Fruit fly (Drosophila melanogaster) whole organism, adult: ENCODE measurements around the gene Atf3.

ENCODE experiments used
- CG11617 ChIP-seq: fragments of 200-800 bp; sonication (Bioruptor generic); optimal IDR thresholded peaks from 2 replicates; lab custom pipeline; 2017; ENCODE audit warnings: mild to moderate bottlenecking, missing biosample characterization, missing genetic modification reagents, missing genetic modification characterization
- CG12768 ChIP-seq: fragments of 200-800 bp; sonication (Bioruptor generic); optimal IDR thresholded peaks from 2 replicates; lab custom pipeline; 2017; ENCODE audit warnings: missing biosample characterization, missing genetic modification characterization, mild to moderate bottlenecking, moderate library complexity, missing genetic modification reagents
- CG14711 ChIP-seq: fragments of 200-800 bp; sonication (Bioruptor generic); optimal IDR thresholded peaks from 2 replicates; lab custom pipeline; 2018; ENCODE audit warnings: missing biosample characterization, mild to moderate bottlenecking, missing genetic modification characterization, moderate library complexity
- CG1620 ChIP-seq: fragments of 200-800 bp; sonication (Bioruptor generic); optimal IDR thresholded peaks from 2 replicates; lab custom pipeline; 2016; ENCODE audit warnings: missing biosample characterization, missing genetic modification characterization
- CG33017 ChIP-seq: fragments of 200-800 bp; sonication (Bioruptor generic); optimal IDR thresholded peaks from 2 replicates; lab custom pipeline; 2018; ENCODE audit warnings: missing biosample characterization, mild to moderate bottlenecking, missing genetic modification characterization, moderate library complexity
- CG5204 ChIP-seq: fragments of 200-800 bp; sonication (Bioruptor generic); optimal IDR thresholded peaks from 2 replicates; lab custom pipeline; 2016; ENCODE audit warnings: missing biosample characterization, missing genetic modification characterization
- CG7045 ChIP-seq: fragments of 200-800 bp; sonication (Bioruptor generic); optimal IDR thresholded peaks from 2 replicates; lab custom pipeline; 2017; ENCODE audit warnings: missing biosample characterization, mild to moderate bottlenecking, missing genetic modification characterization
- CG7101 ChIP-seq: fragments of 200-800 bp; sonication (Bioruptor generic); optimal IDR thresholded peaks from 2 replicates; lab custom pipeline; 2018; ENCODE audit warnings: missing biosample characterization, mild to moderate bottlenecking, missing genetic modification characterization, moderate library complexity
- Clk ChIP-seq: fragments of 200-800 bp; sonication (Bioruptor generic); optimal IDR thresholded peaks from 2 replicates; lab custom pipeline; 2017; ENCODE audit warnings: missing biosample characterization, missing genetic modification characterization
- Crg-1 ChIP-seq: fragments of 200-800 bp; sonication (Bioruptor generic); optimal IDR thresholded peaks from 2 replicates; lab custom pipeline; 2016; ENCODE audit warnings: missing biosample characterization, missing genetic modification characterization
- Hr96 ChIP-seq: fragments of 200-800 bp; sonication (Bioruptor generic); optimal IDR thresholded peaks from 2 replicates; lab custom pipeline; 2016; ENCODE audit warnings: missing biosample characterization, missing genetic modification characterization
- Mnt ChIP-seq: fragments of 200-800 bp; sonication (Bioruptor generic); optimal IDR thresholded peaks from 2 replicates; lab custom pipeline; 2016; ENCODE audit warnings: missing biosample characterization, mild to moderate bottlenecking, missing genetic modification characterization
- bab1 ChIP-seq: fragments of 200-800 bp; sonication (Bioruptor generic); optimal IDR thresholded peaks from 3 replicates; lab custom pipeline; 2019; ENCODE audit warnings: missing biosample characterization, mild to moderate bottlenecking, missing genetic modification characterization, moderate library complexity
- cic ChIP-seq: fragments of 200-800 bp; sonication (Bioruptor generic); optimal IDR thresholded peaks from 2 replicates; lab custom pipeline; 2017; ENCODE audit warnings: missing biosample characterization, mild to moderate bottlenecking, missing genetic modification characterization, moderate library complexity
- cnc ChIP-seq, 2 experiments: fragments of >200 bp; optimal IDR thresholded peaks; 2 replicates each; lab custom pipeline; 2017
- kay ChIP-seq: fragments of 200-800 bp; sonication (Bioruptor generic); peaks from one replicate; lab custom pipeline; 2016; ENCODE audit warnings: missing biosample characterization, missing genetic modification characterization, borderline replicate concordance
- ovo ChIP-seq: fragments of 200-800 bp; sonication (Bioruptor generic); optimal IDR thresholded peaks from 2 replicates; lab custom pipeline; 2016; ENCODE audit warnings: missing biosample characterization, missing genetic modification characterization
- pad ChIP-seq: fragments of 200-800 bp; sonication (Bioruptor generic); optimal IDR thresholded peaks from 3 replicates; lab custom pipeline; 2017; ENCODE audit warnings: missing biosample characterization, missing genetic modification characterization, mild to moderate bottlenecking, moderate library complexity, missing genetic modification reagents
- tj ChIP-seq: fragments of 200-800 bp; sonication (Bioruptor generic); optimal IDR thresholded peaks from 3 replicates; lab custom pipeline; 2017; ENCODE audit warnings: missing biosample characterization, mild to moderate bottlenecking, missing genetic modification characterization, moderate library complexity
- toe ChIP-seq: fragments of 200-800 bp; sonication (Bioruptor generic); optimal IDR thresholded peaks from 2 replicates; lab custom pipeline; 2016; ENCODE audit warnings: missing biosample characterization, missing genetic modification characterization

The Atf3 gene

DNA sequence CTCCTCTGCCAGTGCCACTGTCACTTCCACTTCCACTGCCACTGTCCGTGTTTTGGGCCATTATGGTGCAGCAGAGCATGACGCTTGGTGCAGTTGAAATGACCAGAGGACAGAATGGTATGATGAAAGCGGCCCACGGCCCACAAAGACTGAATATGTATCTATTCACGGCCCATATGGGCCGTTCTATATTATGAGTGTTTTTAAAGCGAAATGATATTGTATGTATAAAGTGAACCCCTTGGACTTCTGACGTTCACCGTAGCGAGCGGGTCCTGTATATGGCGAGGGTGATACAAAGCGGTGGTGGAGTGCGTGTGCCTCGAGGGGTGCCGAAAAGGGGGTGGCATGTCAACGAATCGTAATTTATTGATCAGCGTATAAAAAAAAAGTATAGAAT, 5.4 kb downstream of the Atf3 start:
- TF ChIP-seq cnc (optimal IDR thresholded peaks at IDR 0.05; lab: Kevin White, UChicago) (no peak), Mnt (no peak), kay (GFP tag; lab: Kevin White, UChicago) (no peak), pad (GFP tag; lab: Kevin White, UChicago) (no peak), CG33017 (no peak), toe (GFP tag; lab: Kevin White, UChicago) (no peak), ovo (GFP tag; lab: Kevin White, UChicago) (no peak), CG7101 (no peak), Crg-1 (GFP tag; lab: Kevin White, UChicago) (no peak), CG7045 (GFP tag; lab: Kevin White, UChicago) (no peak), Clk (GFP tag; lab: Kevin White, UChicago) (no peak), cic (GFP tag; lab: Kevin White, UChicago) (no peak), tj (GFP tag; lab: Kevin White, UChicago) (no peak), bab1 (GFP tag; lab: Kevin White, UChicago) (no peak), CG1620 (GFP tag; lab: Kevin White, UChicago) (no peak), CG14711 (tag; lab: Kevin White, UChicago) (no peak)

DNA sequence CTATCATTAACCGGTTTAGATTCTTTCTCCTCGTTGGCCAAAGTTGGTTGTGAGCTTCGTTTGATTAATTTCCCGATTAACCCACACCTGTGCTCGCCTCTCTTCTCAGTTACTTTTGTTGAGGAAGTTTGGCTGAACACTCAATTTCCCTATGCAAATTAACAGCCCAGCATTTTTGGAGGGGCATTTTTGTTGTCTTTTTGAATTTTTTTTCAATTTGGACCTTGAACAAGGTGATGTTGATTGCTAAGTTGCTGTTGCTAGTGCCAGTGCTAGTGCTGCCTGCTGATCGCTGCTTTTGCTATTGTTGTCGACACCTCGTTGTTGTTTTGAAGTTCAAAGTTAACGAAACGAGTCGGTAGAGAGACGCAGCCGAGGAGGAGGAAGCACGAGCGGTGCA, 7.5 kb downstream of the Atf3 start:
- no peak for TF ChIP-seq toe (GFP tag; lab: Kevin White, UChicago)
- no peak for TF ChIP-seq Clk (GFP tag; lab: Kevin White, UChicago)
- TF ChIP-seq kay (GFP tag; lab: Kevin White, UChicago) = no peak
- TF ChIP-seq CG7045 (GFP tag; lab: Kevin White, UChicago) = no peak
- no peak for TF ChIP-seq CG5204 (GFP tag; lab: Kevin White, UChicago)
- peak; percentile 63 for TF ChIP-seq pad (GFP tag; lab: Kevin White, UChicago)
- TF ChIP-seq Hr96 (GFP tag; lab: Kevin White, UChicago) = no peak
- TF ChIP-seq CG12768 (GFP tag; lab: Kevin White, UChicago) = no peak
- TF ChIP-seq tj (GFP tag; lab: Kevin White, UChicago) = peak; percentile 64

DNA sequence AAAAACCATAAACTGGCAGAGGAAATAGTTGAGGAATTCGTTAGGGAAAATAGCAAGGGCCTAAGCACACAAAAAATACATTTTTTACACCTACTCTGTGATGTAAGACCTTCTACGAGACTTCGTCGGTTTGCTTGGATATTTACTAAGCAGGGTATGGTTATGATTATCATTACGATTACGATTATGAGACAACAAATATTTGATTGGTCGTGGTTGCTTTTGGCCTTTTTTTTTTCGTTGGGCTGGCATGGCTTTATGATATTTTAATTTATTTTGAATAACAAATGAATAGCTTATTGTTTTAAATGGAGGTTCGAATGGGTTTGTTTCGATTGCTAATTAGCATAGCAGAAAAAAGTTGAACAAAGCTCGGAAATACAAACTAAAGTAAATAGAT, 10.5 kb downstream of the Atf3 start:
- no peak for TF ChIP-seq CG7101
- TF ChIP-seq Clk (GFP tag; lab: Kevin White, UChicago) = no peak
- no peak for TF ChIP-seq Mnt
- no peak for TF ChIP-seq CG7045 (GFP tag; lab: Kevin White, UChicago)
- no peak for TF ChIP-seq ovo (GFP tag; lab: Kevin White, UChicago)
- TF ChIP-seq toe (GFP tag; lab: Kevin White, UChicago) = no peak
- TF ChIP-seq CG12768 (GFP tag; lab: Kevin White, UChicago) = no peak

DNA sequence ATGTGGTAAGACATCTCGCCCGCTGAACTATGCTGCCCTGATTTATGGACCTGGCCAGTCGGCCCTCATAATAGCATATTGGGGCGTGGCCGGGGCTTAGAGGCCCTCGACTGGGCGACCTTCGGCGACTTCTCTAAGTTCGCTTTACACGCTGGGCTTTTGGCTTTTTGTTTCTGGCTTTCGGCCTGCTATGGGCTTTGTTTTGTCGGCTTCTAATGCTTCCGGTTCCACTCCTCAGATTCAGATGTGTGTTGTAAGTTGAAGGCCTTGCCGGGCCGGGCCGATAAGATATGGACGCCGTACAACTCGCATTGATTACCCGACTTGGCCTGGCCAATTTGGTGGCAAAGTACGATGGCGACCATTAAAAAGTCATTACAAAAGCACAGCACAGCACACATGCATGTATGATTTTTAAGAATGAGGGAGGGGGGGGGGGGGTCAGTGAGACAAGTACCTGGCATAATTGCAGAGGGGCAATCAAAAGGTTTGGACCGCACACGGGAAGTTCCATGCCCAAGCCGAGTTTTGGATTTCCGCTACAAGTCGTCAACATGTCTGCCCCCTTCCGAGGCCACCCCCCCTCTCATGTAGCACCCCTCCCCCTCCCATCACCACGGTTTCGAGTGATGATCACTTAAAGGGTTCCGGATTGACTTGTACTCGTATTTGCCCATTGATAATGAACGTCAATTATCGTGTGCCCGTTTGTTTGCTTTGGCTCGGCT, 12.4 kb downstream of the Atf3 start:
- no peak for TF ChIP-seq pad (GFP tag; lab: Kevin White, UChicago)
- TF ChIP-seq cic (GFP tag; lab: Kevin White, UChicago) = no peak
- TF ChIP-seq toe (GFP tag; lab: Kevin White, UChicago) = no peak
- no peak for TF ChIP-seq CG11617
- no peak for TF ChIP-seq tj (GFP tag; lab: Kevin White, UChicago)
- no peak for TF ChIP-seq Mnt
- TF ChIP-seq CG14711 (tag; lab: Kevin White, UChicago) = no peak
- no peak for TF ChIP-seq CG12768 (GFP tag; lab: Kevin White, UChicago)
- TF ChIP-seq CG7101 = no peak
- no peak for TF ChIP-seq Hr96 (GFP tag; lab: Kevin White, UChicago)
- TF ChIP-seq cnc (optimal IDR thresholded peaks at IDR 0.05; lab: Kevin White, UChicago) = no peak
- no peak for TF ChIP-seq CG33017
- TF ChIP-seq bab1 (GFP tag; lab: Kevin White, UChicago) = no peak
- no peak for TF ChIP-seq Clk (GFP tag; lab: Kevin White, UChicago)
- no peak for TF ChIP-seq CG7045 (GFP tag; lab: Kevin White, UChicago)
- no peak for TF ChIP-seq kay (GFP tag; lab: Kevin White, UChicago)

DNA sequence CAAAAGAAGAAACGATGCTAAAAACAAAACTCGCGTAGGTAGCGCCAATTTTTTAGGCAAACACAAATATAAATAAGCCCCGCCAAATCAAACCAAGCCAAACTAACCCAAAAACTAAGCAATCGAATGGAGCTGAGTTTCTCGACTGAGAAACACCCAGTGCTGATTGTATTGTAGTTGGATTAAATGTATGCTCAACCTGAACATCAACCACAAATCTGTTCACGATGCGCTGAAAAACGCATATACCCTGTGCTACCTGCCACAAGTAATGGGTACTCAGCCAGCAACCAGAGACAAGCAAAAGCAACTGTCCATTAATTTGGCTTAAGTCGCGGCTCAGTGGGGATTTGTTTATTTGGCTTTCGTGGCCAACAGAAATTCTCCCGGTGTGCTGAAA, 14.8 kb downstream of the Atf3 start:
- TF ChIP-seq CG11617 (no peak), toe (GFP tag; lab: Kevin White, UChicago) (no peak), cnc (optimal IDR thresholded peaks at IDR 0.05; lab: Kevin White, UChicago) (no peak), CG1620 (GFP tag; lab: Kevin White, UChicago) (no peak), pad (GFP tag; lab: Kevin White, UChicago) (no peak), Crg-1 (GFP tag; lab: Kevin White, UChicago) (no peak), CG14711 (tag; lab: Kevin White, UChicago) (no peak), tj (GFP tag; lab: Kevin White, UChicago) (no peak), Clk (GFP tag; lab: Kevin White, UChicago) (no peak), CG12768 (GFP tag; lab: Kevin White, UChicago) (no peak)

DNA sequence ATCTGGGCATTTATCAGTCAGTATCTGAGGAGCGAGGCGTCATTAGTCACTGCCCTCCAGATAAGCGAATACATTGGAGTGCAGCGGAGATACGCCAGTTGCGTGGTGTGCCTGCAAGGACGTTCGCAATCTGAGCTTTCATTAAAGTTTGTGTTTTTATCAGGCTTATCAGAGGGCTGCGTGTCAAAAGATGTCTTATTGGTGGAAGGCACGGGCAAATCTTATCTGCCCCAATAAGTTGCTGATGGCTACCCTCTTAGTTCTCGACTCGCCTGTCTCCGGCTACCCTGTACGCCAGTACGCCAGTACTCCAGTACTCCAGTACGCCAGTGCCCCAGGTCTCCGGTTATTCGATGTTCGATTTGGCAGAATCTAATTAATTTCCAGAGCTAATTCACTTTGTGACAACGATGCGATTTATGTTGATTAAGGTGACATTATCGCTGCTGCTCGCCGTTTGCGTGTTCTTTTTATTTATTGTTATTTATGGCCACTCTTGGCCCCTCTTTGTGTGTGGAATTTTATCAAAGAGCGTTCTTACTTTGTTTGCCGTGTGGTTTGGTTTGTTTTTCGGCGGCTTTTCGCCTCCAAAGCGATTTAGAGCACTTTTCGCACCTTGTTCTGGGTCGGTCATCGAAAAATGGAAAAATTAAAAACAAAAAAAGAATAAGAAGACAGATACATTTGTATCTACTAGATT, 18.2 kb downstream of the Atf3 start:
- TF ChIP-seq CG7101 (no peak), CG7045 (GFP tag; lab: Kevin White, UChicago) (no peak), CG33017 (no peak), CG14711 (tag; lab: Kevin White, UChicago) (no peak), kay (GFP tag; lab: Kevin White, UChicago) (no peak), CG1620 (GFP tag; lab: Kevin White, UChicago) (no peak), cic (GFP tag; lab: Kevin White, UChicago) (no peak), Hr96 (GFP tag; lab: Kevin White, UChicago) (no peak), ovo (GFP tag; lab: Kevin White, UChicago) (no peak), Crg-1 (GFP tag; lab: Kevin White, UChicago) (no peak), CG11617 (no peak)
